Fruit fly (Drosophila melanogaster): ENCODE data around the gene CG13280.

The CG13280 gene

dm6 chr2L:16839665-16840064 is 18.8 kb upstream of the CG13280 start:
- no peak for TF ChIP-seq noc (tag; optimal IDR thresholded peaks at IDR 0.05)

DNA sequence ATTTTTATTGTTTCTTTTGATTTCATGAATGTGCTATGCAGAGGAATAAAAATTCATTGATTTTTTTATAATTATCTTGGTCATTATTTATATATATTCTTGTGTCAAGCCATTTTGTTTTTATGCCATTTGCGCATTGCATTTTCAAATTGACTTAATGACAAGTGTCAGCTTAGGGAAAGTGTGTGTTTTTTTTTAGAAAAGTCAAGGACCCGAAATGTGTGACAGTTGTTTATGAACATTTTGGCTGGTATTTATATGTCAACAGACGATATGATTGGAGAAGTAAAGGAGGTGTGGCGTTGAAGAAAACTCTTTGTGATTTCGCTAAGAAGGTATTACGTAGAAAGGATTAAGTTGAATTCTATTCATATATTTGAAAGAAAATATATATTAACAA is 16.8 kb upstream of the CG13280 start, which contains the start of the genes SclA and SclB:
TSS of gene SclA (plus strand) at position 301 of the 400 bp plus-strand sequence.
TSS of gene SclB (plus strand) at position 301 of the 400 bp plus-strand sequence.
- TF ChIP-seq noc (tag; optimal IDR thresholded peaks at IDR 0.05) = no peak

DNA sequence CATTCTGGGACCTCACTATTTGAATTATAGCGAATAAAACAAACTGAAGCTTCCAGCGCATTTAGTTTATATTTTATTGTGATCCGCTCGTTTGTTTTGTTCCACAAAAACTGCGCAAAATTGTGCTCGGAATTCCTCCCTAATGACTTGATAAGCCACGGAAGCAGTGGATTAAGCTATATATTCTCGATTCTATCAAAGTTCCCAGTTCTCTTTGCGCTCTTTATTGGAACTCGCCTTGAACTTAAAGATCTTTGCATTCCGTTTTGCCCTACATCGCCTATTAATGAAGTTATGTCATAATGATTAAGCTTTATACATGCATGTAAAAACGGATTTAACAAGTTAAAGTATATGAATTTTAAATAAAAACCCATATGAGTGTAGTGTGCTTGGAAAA is 16.3 kb upstream of the CG13280 start, which contains the start of gene Nepl9:
TSS of gene Nepl9 (minus strand) at position 101 of the 400 bp plus-strand sequence.
- no peak for TF ChIP-seq noc (tag; optimal IDR thresholded peaks at IDR 0.05)

- TF ChIP-seq noc (tag; optimal IDR thresholded peaks at IDR 0.05) = no peak
Observed at dm6 chr2L:16834402-16834801, 13.5 kb upstream of the CG13280 start, which contains the start of gene CG13282. Gene CG13282, minus strand, starts transcription at chr2L:16834502.

dm6 chr2L:16826872-16827506 is 6.1 kb upstream of the CG13280 start, which contains the start of gene AspRS-m:
Gene AspRS-m, plus strand, starts transcription at chr2L:16827078.
- no peak for TF ChIP-seq noc (tag; optimal IDR thresholded peaks at IDR 0.05)

DNA sequence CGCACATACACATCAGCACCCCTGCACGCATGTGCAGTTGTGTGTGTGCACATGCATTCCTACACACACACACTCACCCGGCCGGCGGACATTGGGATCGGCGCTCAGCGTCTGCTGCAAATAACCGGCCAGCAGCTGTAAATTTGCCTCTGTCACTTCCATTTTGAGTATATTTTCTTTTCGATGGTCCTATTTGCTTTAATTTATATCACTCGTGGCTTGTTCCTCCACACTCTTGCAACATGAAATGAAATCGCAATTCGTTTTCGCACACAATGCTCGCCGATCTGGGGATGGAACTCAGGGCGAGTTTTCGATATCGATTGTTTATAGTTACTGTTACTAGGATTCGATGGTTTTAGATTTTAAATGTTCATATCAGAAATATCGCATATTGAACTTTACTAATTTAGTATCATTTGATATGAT is 4.0 kb upstream of the CG13280 start, which contains the start of gene Cse1:
TSS of gene Cse1 (minus strand) at position 303 of the 429 bp plus-strand sequence.
- peak; percentile 31 for TF ChIP-seq noc (tag; optimal IDR thresholded peaks at IDR 0.05)

DNA sequence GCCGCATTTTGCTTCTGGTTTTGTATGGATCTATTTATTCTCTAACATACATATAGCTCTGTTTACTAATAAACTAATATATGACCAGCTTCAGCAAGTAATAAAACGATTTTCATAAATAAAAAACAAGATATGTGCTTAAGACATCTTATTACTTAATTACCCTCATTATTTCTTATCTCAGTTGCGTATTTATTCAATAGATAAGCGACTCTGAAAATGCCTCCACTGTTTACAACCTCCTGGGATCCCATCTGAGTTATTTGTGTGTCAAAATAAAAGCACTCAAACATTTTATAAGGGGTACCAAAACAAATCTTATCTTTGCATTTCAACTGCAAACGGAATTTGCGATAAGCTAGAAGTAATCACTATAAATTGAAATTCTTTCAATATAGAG is 1.2 kb downstream of the CG13280 start:
- peak; percentile 93 for TF ChIP-seq noc (tag; optimal IDR thresholded peaks at IDR 0.05)

- TF ChIP-seq noc (tag; optimal IDR thresholded peaks at IDR 0.05) = no peak
Observed at dm6 chr2L:16818335-16818973, 2.4 kb downstream of the CG13280 start.

DNA sequence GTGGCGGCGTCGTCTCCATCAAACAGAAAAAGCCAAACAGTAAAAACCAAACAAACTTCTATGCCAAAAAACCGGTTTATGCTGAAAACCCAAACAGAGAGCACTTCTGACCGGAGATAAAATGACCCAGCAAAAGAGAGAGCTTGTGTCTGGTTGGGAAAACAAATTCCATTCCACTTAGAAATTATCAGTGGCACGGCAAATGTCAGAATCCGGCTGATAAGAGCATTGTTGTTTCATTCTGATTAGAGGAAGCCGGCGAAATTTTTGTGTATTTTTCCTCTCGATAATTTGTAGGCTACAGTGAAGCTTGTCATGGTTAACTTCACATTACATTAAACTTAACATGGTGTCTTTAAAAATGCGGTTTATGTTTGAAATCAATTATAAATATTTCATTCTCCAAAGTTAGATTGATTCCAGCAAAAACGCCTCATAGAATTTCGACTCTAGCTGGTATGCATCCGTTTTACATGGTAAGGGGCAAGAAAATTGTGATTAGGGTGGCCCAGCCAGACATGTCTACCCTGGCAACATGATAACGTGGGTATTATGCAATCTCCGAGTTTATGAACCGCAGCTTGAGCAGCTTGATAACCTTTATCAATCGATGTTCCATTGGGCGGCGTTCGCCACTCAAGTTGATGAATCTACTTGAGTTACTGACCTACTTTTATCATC is 3.3 kb downstream of the CG13280 start:
- TF ChIP-seq noc (tag; optimal IDR thresholded peaks at IDR 0.05) = peak; percentile 65

- TF ChIP-seq noc (tag; optimal IDR thresholded peaks at IDR 0.05) = no peak
Observed at dm6 chr2L:16816750-16817087, 4.2 kb downstream of the CG13280 start.

DNA sequence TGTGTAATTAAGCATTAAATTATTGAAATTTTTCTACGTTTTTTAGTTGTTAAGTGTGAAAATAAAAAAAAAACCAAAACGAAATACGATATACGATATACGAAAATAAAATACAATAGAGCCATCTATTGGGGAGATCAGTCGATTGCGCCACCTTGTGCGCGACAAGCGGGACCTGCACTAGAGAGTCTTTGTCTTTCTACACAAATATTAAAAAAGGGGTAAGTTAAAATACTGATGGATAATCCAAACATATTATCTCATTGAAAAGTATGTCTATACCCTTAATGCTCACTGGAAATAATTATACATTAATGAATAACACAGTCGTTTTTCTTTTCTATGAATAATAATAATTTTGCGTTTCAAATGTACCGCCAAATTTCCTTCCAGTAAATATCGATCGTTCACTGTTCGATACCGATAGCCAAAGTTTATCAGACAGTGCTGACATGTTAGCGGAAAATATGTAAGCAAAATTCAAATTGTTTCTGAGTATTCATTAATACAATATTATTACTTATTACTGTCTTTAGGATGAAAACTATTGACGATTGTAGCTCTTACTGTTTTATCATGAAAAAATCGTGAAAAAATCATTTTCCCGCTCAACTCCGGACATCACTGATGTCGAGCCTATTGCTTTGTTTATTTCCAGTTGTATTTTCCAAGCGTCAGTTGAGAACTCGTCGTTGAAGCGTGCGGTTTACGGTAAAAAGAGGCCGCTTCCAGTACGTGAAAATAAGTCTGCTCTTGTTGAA is 4.7 kb downstream of the CG13280 start, which contains the start of gene mdy:
TSS of gene mdy (plus strand) at position 672 of the 761 bp plus-strand sequence.
- no peak for TF ChIP-seq noc (tag; optimal IDR thresholded peaks at IDR 0.05)

- no peak for TF ChIP-seq noc (tag; optimal IDR thresholded peaks at IDR 0.05)
Observed at dm6 chr2L:16808752-16809151, 12.1 kb downstream of the CG13280 start.

dm6 chr2L:16804376-16804934 is 16.4 kb downstream of the CG13280 start, which contains the start of gene CG13272:
Gene CG13272, plus strand, starts transcription at chr2L:16804884.
- no peak for TF ChIP-seq noc (tag; optimal IDR thresholded peaks at IDR 0.05)

dm6 chr2L:16803638-16804037 is 17.3 kb downstream of the CG13280 start:
- no peak for TF ChIP-seq noc (tag; optimal IDR thresholded peaks at IDR 0.05)

dm6 chr2L:16801578-16802152 is 19.2 kb downstream of the CG13280 start:
- no peak for TF ChIP-seq noc (tag; optimal IDR thresholded peaks at IDR 0.05)

Data from whole organism, larva.